Fruit fly (Drosophila melanogaster) S2 (cell line): ENCODE results near the gene CG45428.

Experiments
- CG8478 ChIP-seq: fragments of >200 bp; optimal IDR thresholded peaks from 2 replicates; lab custom pipeline; 2018
- CTCF ChIP-seq, 2 experiments: fragments of >200 bp; optimal IDR thresholded peaks; 2 replicates each; lab custom pipeline; 2018

DNA sequence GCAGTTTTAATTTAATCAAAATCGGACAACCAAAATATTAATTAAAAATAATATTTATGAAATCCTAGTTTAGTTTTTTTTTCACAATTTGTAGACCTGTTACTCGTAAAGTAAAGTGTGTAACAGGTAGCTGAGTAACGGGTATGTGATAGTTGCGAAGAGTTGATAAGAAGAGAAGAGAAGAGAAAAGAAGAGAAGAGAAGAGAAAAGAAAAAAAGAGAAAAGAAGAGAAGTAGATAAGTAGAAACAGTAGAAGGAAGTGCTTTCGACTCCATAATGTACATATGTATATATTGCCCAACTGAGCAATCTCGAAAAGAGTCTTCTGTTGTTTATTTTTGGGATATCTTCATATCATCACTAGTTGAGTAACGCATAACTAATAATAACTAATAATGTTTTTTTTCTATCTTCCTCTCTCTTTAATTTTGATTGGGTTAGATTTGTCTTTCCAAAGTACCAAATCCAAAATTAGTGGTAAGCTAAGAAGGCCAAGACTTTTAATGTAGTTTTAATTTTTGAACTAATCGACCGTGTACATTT, 48.9 kb downstream of the CG45428 start, which contains the start of gene CG14448:
- no peak for TF ChIP-seq CTCF (optimal IDR thresholded peaks at IDR 0.05; lab: Kevin White, UChicago)
- TF ChIP-seq CG8478, result no peak
